Worm (Caenorhabditis elegans): ENCODE measurements around the gene K01D12.20.

K01D12.20 gene

ce11 chrV:12433105-12433504 lies 32.5 kb upstream of the K01D12.20 start:
- TF ChIP-seq madf-8 (GFP tag; conservative IDR thresholded peaks at IDR 0.05) (no peak), attf-3 (GFP tag; conservative IDR thresholded peaks at IDR 0.05) (no peak), unc-130 (GFP tag; optimal IDR thresholded peaks at IDR 0.05) (no peak), F52B5.7 (tag; optimal IDR thresholded peaks at IDR 0.05) (no peak), die-1 (tag; optimal IDR thresholded peaks at IDR 0.05) (no peak), hmg-1.2 (GFP tag; IDR thresholded peaks at IDR 0.05) (no peak), F33H1.4 (GFP tag; IDR thresholded peaks at IDR 0.05) (no peak)

- TF ChIP-seq hlh-26 (GFP tag; conservative IDR thresholded peaks at IDR 0.05) (no peak), dox-1 (GFP tag; IDR thresholded peaks at IDR 0.05) (no peak), chd-7 (tag; optimal IDR thresholded peaks at IDR 0.05) (no peak), mel-28 (tag; optimal IDR thresholded peaks at IDR 0.05; ENCODE audit: borderline replicate concordance) (no peak), aptf-2 (GFP tag; conservative IDR thresholded peaks at IDR 0.05) (no peak), nhr-120 (GFP tag; IDR thresholded peaks at IDR 0.05) (no peak), dpff-1 (tag; optimal IDR thresholded peaks at IDR 0.05) (no peak), zim-3 (tag; optimal IDR thresholded peaks at IDR 0.05) (no peak)
Observed at ce11 chrV:12432111-12432510, 31.5 kb upstream of the K01D12.20 start, which contains the start of gene C54D10.13. C54D10.13 (minus strand) TSS chrV:12432289.

- TF ChIP-seq aptf-2 (GFP tag; conservative IDR thresholded peaks at IDR 0.05): no peak
- TF ChIP-seq ceh-40 (GFP tag; IDR thresholded peaks at IDR 0.05): no peak
- TF ChIP-seq nfya-1 (tag; optimal IDR thresholded peaks at IDR 0.05; ENCODE audit: borderline replicate concordance, insufficient read depth): no peak
- no peak for TF ChIP-seq mes-4 (tag; optimal IDR thresholded peaks at IDR 0.05)
- TF ChIP-seq lin-35 (GFP tag; optimal IDR thresholded peaks at IDR 0.05): no peak
- TF ChIP-seq somi-1 (GFP tag; optimal IDR thresholded peaks at IDR 0.05): no peak
- no peak for TF ChIP-seq athp-1 (tag; optimal IDR thresholded peaks at IDR 0.05)
- TF ChIP-seq F57C9.4 (tag; optimal IDR thresholded peaks at IDR 0.05): no peak
- no peak for TF ChIP-seq Y67H2A.10 (GFP tag; conservative IDR thresholded peaks at IDR 0.05)
- no peak for TF ChIP-seq F57A8.1 (GFP tag; optimal IDR thresholded peaks at IDR 0.05)
- no peak for TF ChIP-seq rcor-1 (GFP tag; IDR thresholded peaks at IDR 0.05)
- TF ChIP-seq Y79H2A.3 (GFP tag; conservative IDR thresholded peaks at IDR 0.05): no peak
- TF ChIP-seq F39B2.1 (GFP tag; IDR thresholded peaks at IDR 0.05): no peak
- no peak for TF ChIP-seq dox-1 (GFP tag; IDR thresholded peaks at IDR 0.05)
- TF ChIP-seq let-526 (GFP tag; IDR thresholded peaks at IDR 0.05): no peak
- TF ChIP-seq attf-6 (GFP tag; IDR thresholded peaks at IDR 0.05): no peak
- no peak for TF ChIP-seq chd-7 (tag; optimal IDR thresholded peaks at IDR 0.05)
- no peak for TF ChIP-seq F52B5.7 (tag; optimal IDR thresholded peaks at IDR 0.05)
Observed at ce11 chrV:12429039-12429438, 28.4 kb upstream of the K01D12.20 start, which contains the start of gene C54D10.5. C54D10.5 (plus strand) TSS chrV:12429339.

- no peak for TF ChIP-seq aptf-3 (GFP tag; IDR thresholded peaks at IDR 0.05)
- TF ChIP-seq sptf-2 (GFP tag; optimal IDR thresholded peaks at IDR 0.05): no peak
- no peak for TF ChIP-seq D2030.7 (GFP tag; IDR thresholded peaks at IDR 0.05)
- no peak for TF ChIP-seq aptf-2 (GFP tag; conservative IDR thresholded peaks at IDR 0.05)
- no peak for TF ChIP-seq attf-6 (GFP tag; IDR thresholded peaks at IDR 0.05)
- no peak for TF ChIP-seq ceh-27 (GFP tag; optimal IDR thresholded peaks at IDR 0.05)
- TF ChIP-seq nhr-179 (tag; optimal IDR thresholded peaks at IDR 0.05): no peak
- no peak for TF ChIP-seq F23B12.7 (tag; optimal IDR thresholded peaks at IDR 0.05; ENCODE audit: insufficient read depth)
- no peak for TF ChIP-seq cebp-1 (GFP tag; IDR thresholded peaks at IDR 0.05)
- TF ChIP-seq cebp-1 (tag; optimal IDR thresholded peaks at IDR 0.05): no peak
- no peak for TF ChIP-seq rcor-1 (GFP tag; IDR thresholded peaks at IDR 0.05)
- no peak for TF ChIP-seq ceh-58 (GFP tag; IDR thresholded peaks at IDR 0.05)
- no peak for TF ChIP-seq bed-1 (GFP tag; IDR thresholded peaks at IDR 0.05)
- no peak for TF ChIP-seq efl-1 (GFP tag; optimal IDR thresholded peaks at IDR 0.05)
- no peak for TF ChIP-seq B0035.1 (tag; optimal IDR thresholded peaks at IDR 0.05)
- TF ChIP-seq die-1 (tag; optimal IDR thresholded peaks at IDR 0.05): no peak
- no peak for TF ChIP-seq F57A8.1 (GFP tag; optimal IDR thresholded peaks at IDR 0.05)
- no peak for TF ChIP-seq F33H1.4 (GFP tag; IDR thresholded peaks at IDR 0.05)
- TF ChIP-seq mxl-1 (tag; optimal IDR thresholded peaks at IDR 0.05): no peak
- TF ChIP-seq F39B2.1 (GFP tag; IDR thresholded peaks at IDR 0.05): no peak
- TF ChIP-seq Y56A3A.18 (GFP tag; IDR thresholded peaks at IDR 0.05): no peak
Observed at ce11 chrV:12427826-12428225, 27.2 kb upstream of the K01D12.20 start.

All from whole organism, young adult.